Worm (Caenorhabditis elegans) whole organism, L3 larva: ENCODE data around the gene tbx-38.

ENCODE experiments used
- aly-2 ChIP-seq: fragments of 150-350 bp; optimal IDR thresholded peaks from 2 replicates; lab custom pipeline; 2014; ENCODE audit warnings: missing biosample characterization, missing genetic modification characterization
- ama-1 ChIP-seq: fragments of 150-350 bp; optimal IDR thresholded peaks from 2 replicates; lab custom pipeline; 2018
- ceh-16 ChIP-seq: sonication (generic microtip); optimal IDR thresholded peaks from 2 replicates; lab custom pipeline; 2017; ENCODE audit warnings: missing biosample characterization, missing genetic modification characterization
- ceh-28 ChIP-seq: fragments of 150-350 bp; optimal IDR thresholded peaks from 2 replicates; lab custom pipeline; 2014; ENCODE audit warnings: missing biosample characterization, missing genetic modification reagents, missing genetic modification characterization
- ceh-9 ChIP-seq: sonication (generic microtip); optimal IDR thresholded peaks from 2 replicates; lab custom pipeline; 2018; ENCODE audit warnings: missing biosample characterization, missing genetic modification characterization
- daf-12 ChIP-seq: fragments of 150-350 bp; optimal IDR thresholded peaks from 2 replicates; lab custom pipeline; 2014; ENCODE audit warnings: missing biosample characterization, missing genetic modification reagents, missing genetic modification characterization
- elt-3 ChIP-seq, 3 experiments: fragments of 150-350 bp in 1 of 3; sonication (generic microtip) in 2 of 3; optimal IDR thresholded peaks; 2 replicates in 2 of 3; 4 replicates in 1 of 3; lab custom pipeline; 2014 to 2017; ENCODE audit warnings: missing biosample characterization in 3 of 3, missing genetic modification characterization in 3 of 3
- fos-1 ChIP-seq: fragments of 150-350 bp; optimal IDR thresholded peaks from 2 replicates; lab custom pipeline; 2014; ENCODE audit warnings: missing biosample characterization, missing genetic modification characterization
- hmg-11 ChIP-seq: sonication (generic microtip); optimal IDR thresholded peaks from 2 replicates; lab custom pipeline; 2016; ENCODE audit warnings: missing genetic modification characterization, missing compliant biosample characterization
- jun-1 ChIP-seq: fragments of 150-350 bp; optimal IDR thresholded peaks from 2 replicates; lab custom pipeline; 2014; ENCODE audit warnings: missing biosample characterization, missing genetic modification reagents, missing genetic modification characterization
- lin-15B ChIP-seq: fragments of 150-350 bp; optimal IDR thresholded peaks from 2 replicates; lab custom pipeline; 2014; ENCODE audit warnings: missing biosample characterization, missing genetic modification characterization
- lsy-12 ChIP-seq: sonication (generic microtip); optimal IDR thresholded peaks from 2 replicates; lab custom pipeline; 2016; ENCODE audit warnings: mild to moderate bottlenecking, missing genetic modification characterization, missing compliant biosample characterization
- mdl-1 ChIP-seq: fragments of 150-350 bp; optimal IDR thresholded peaks from 2 replicates; lab custom pipeline; 2014; ENCODE audit warnings: missing biosample characterization, missing genetic modification characterization
- mml-1 ChIP-seq: fragments of 150-350 bp; sonication (generic microtip); optimal IDR thresholded peaks from 3 replicates; lab custom pipeline; 2014; ENCODE audit warnings: missing biosample characterization, missing genetic modification characterization
- nfya-1 ChIP-seq: sonication (generic microtip); optimal IDR thresholded peaks from 2 replicates; lab custom pipeline; 2017; ENCODE audit warnings: missing genetic modification characterization, mild to moderate bottlenecking, missing compliant biosample characterization, antibody characterized with exemption, moderate library complexity; ENCODE audit not compliant: insufficient read depth
- nhr-12 ChIP-seq: fragments of 150-350 bp; optimal IDR thresholded peaks from 2 replicates; lab custom pipeline; 2014; ENCODE audit warnings: missing biosample characterization, missing genetic modification characterization
- nhr-23 ChIP-seq: fragments of 150-350 bp; optimal IDR thresholded peaks from 2 replicates; lab custom pipeline; 2014; ENCODE audit warnings: missing biosample characterization, missing genetic modification reagents, missing genetic modification characterization
- nhr-237 ChIP-seq: fragments of 150-350 bp; optimal IDR thresholded peaks from 2 replicates; lab custom pipeline; 2014; ENCODE audit warnings: missing biosample characterization, missing genetic modification characterization
- nhr-25 ChIP-seq: sonication (generic microtip); optimal IDR thresholded peaks from 2 replicates; lab custom pipeline; 2017; ENCODE audit warnings: missing biosample characterization, missing genetic modification characterization
- nhr-43 ChIP-seq: sonication (generic microtip); optimal IDR thresholded peaks from 2 replicates; lab custom pipeline; 2016; ENCODE audit warnings: mild to moderate bottlenecking, missing genetic modification characterization, missing compliant biosample characterization; ENCODE audit not compliant: poor library complexity, severe bottlenecking
- nhr-77 ChIP-seq: fragments of 150-350 bp; optimal IDR thresholded peaks from 2 replicates; lab custom pipeline; 2014; ENCODE audit warnings: missing biosample characterization, missing genetic modification characterization
- pqm-1 ChIP-seq: fragments of 150-350 bp; optimal IDR thresholded peaks from 2 replicates; lab custom pipeline; 2017; ENCODE audit warnings: missing biosample characterization, missing genetic modification characterization, inconsistent platforms
- skn-1 ChIP-seq: fragments of 150-350 bp; optimal IDR thresholded peaks from 2 replicates; lab custom pipeline; 2014; ENCODE audit warnings: missing biosample characterization, missing genetic modification characterization
- snpc-4 ChIP-seq: fragments of 150-350 bp; optimal IDR thresholded peaks from 2 replicates; lab custom pipeline; 2014; ENCODE audit warnings: missing biosample characterization, missing genetic modification characterization
- tbx-2 ChIP-seq: sonication (generic microtip); optimal IDR thresholded peaks from 2 replicates; lab custom pipeline; 2016; ENCODE audit warnings: mild to moderate bottlenecking, missing genetic modification characterization, missing compliant biosample characterization
- unc-39 ChIP-seq: sonication (generic microtip); optimal IDR thresholded peaks from 4 replicates; lab custom pipeline; 2017; ENCODE audit warnings: missing biosample characterization, missing genetic modification characterization
- unc-62 ChIP-seq: fragments of 150-350 bp; sonication (generic microtip); optimal IDR thresholded peaks from 4 replicates; lab custom pipeline; 2014; ENCODE audit warnings: missing biosample characterization, missing genetic modification reagents, missing genetic modification characterization
- ztf-11 ChIP-seq: fragments of 150-350 bp; optimal IDR thresholded peaks from 2 replicates; lab custom pipeline; 2014; ENCODE audit warnings: missing biosample characterization, missing genetic modification characterization
- ztf-4 ChIP-seq: fragments of 150-350 bp; optimal IDR thresholded peaks from 2 replicates; lab custom pipeline; 2014; ENCODE audit warnings: missing biosample characterization, missing genetic modification characterization

Gene tbx-38

ce11 chrIII:11817865-11818264, 32.0 kb upstream of the tbx-38 start:
- TF ChIP-seq snpc-4 (tag; lab: Kevin White, UChicago) (peak; percentile 61), ceh-9 (tag; lab: Kevin White, UChicago) (no peak), ceh-28 (no peak)

DNA sequence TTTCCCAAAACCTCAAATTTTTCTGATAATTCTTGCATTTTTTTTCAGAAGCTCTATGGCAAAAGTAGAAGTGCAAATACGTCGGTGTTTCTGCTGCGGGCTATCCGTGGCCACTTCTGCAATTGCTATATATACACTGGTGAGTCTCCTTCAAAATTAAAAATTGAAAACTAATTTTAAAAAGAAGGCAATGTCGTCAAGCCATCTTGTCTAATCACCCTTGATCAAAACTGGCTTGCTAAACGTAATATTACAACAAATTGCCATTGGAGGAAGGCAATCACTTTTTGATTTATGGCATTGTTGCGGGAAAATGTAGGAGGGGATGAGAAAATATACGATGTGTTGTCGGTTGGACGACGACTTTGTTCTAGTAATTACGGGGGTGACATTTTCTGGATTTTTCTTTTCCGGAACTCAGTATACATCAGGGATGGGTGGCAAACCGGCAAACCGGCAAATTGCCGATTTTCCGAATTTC, 30.7 kb upstream of the tbx-38 start, which contains the start of gene C18D11.1:
Gene C18D11.1, plus strand, starts transcription at position 51 of the 481 bp plus-strand sequence.
- TF ChIP-seq nhr-12 (tag; lab: Kevin White, UChicago) (no peak), nhr-25 (tag; lab: Kevin White, UChicago) (peak; percentile 67)

ce11 chrIII:11814653-11815052, 28.8 kb upstream of the tbx-38 start:
- peak; percentile 45 for TF ChIP-seq nhr-25 (tag; lab: Kevin White, UChicago)
- peak; percentile 20 for TF ChIP-seq nhr-23 (tag; lab: Kevin White, UChicago)
- TF ChIP-seq tbx-2 (tag; lab: Kevin White, UChicago), result no peak

ce11 chrIII:11811839-11812238, 26.0 kb upstream of the tbx-38 start:
- no peak for TF ChIP-seq pqm-1
- TF ChIP-seq hmg-11 (tag; lab: Kevin White, UChicago), result peak; percentile 1
- TF ChIP-seq nfya-1 (tag; lab: Kevin White, UChicago), result peak; percentile 0
- peak; percentile 52 for TF ChIP-seq nhr-23 (tag; lab: Kevin White, UChicago)
- no peak for TF ChIP-seq mml-1 (tag; lab: Kevin White, UChicago)
- peak; percentile 65 for TF ChIP-seq nhr-43 (tag; lab: Kevin White, UChicago)
- TF ChIP-seq nhr-25 (tag; lab: Kevin White, UChicago), result peak; percentile 65

ce11 chrIII:11810447-11810846, 24.6 kb upstream of the tbx-38 start, which contains the start of gene C18D11.6:
C18D11.6 (plus strand) TSS chrIII:11810556.
- TF ChIP-seq ceh-28 (no peak), fos-1 (tag; lab: Kevin White, UChicago) (no peak), mml-1 (tag; lab: Kevin White, UChicago) (no peak), unc-39 (no peak), jun-1 (no peak), ceh-9 (tag; lab: Kevin White, UChicago) (no peak), aly-2 (tag; lab: Kevin White, UChicago) (no peak), snpc-4 (tag; lab: Kevin White, UChicago) (no peak), ceh-16 (tag; lab: Kevin White, UChicago) (no peak), nhr-237 (tag; lab: Kevin White, UChicago) (no peak), nhr-12 (tag; lab: Kevin White, UChicago) (no peak), mdl-1 (no peak), daf-12 (tag; lab: Kevin White, UChicago) (no peak), nhr-43 (tag; lab: Kevin White, UChicago) (no peak)
- TF ChIP-seq, all 47 proteins: peak for 0

- TF ChIP-seq ceh-16 (tag; lab: Kevin White, UChicago) (no peak), ama-1 (no peak), nhr-77 (tag; lab: Kevin White, UChicago) (no peak), nhr-43 (tag; lab: Kevin White, UChicago) (no peak), unc-62 (GFP tag; lab: Kevin White, UChicago) (no peak), ceh-28 (no peak), lin-15B (tag; lab: Kevin White, UChicago) (no peak), ztf-4 (tag; lab: Kevin White, UChicago) (no peak), skn-1 (tag; lab: Kevin White, UChicago) (no peak), jun-1 (no peak), lsy-12 (tag; lab: Kevin White, UChicago) (no peak), mml-1 (tag; lab: Kevin White, UChicago) (no peak), unc-39 (no peak)
Observed at ce11 chrIII:11808818-11809217, 23.0 kb upstream of the tbx-38 start, which contains the start of gene C18D11.9. C18D11.9 (plus strand) TSS chrIII:11809118.

ce11 chrIII:11807418-11807817, 21.6 kb upstream of the tbx-38 start, which contains the start of gene C18D11.10:
C18D11.10 (plus strand) TSS chrIII:11807718.
- TF ChIP-seq ztf-11 (tag; lab: Kevin White, UChicago) (no peak), tbx-2 (tag; lab: Kevin White, UChicago) (no peak), elt-3 (tag; optimal IDR thresholded peaks at IDR 0.05; lab: Kevin White, UChicago) (no peak), lsy-12 (tag; lab: Kevin White, UChicago) (no peak), mdl-1 (no peak), aly-2 (tag; lab: Kevin White, UChicago) (no peak)
